Fruit fly (Drosophila melanogaster) whole organism, embryonic: ENCODE measurements around the gene gcm.

ENCODE experiments used
- ATbp ChIP-seq: fragments of 200-800 bp; sonication (Bioruptor generic); optimal IDR thresholded peaks from 2 replicates; lab custom pipeline; 2017; ENCODE audit warnings: missing biosample characterization, mild to moderate bottlenecking, missing genetic modification characterization, missing genetic modification reagents
- Blimp-1 ChIP-seq: fragments of 200-800 bp; sonication (Bioruptor generic); optimal IDR thresholded peaks from 3 replicates; lab custom pipeline; 2018; ENCODE audit warnings: missing biosample characterization, missing genetic modification characterization, mild to moderate bottlenecking, moderate library complexity, missing genetic modification reagents
- CG10267 ChIP-seq: fragments of 200-800 bp; sonication (Bioruptor generic); optimal IDR thresholded peaks from 2 replicates; lab custom pipeline; 2018; ENCODE audit warnings: missing biosample characterization, mild to moderate bottlenecking, missing genetic modification characterization, moderate library complexity
- CG10431 ChIP-seq: fragments of 200-800 bp; sonication (Bioruptor generic); optimal IDR thresholded peaks from 3 replicates; lab custom pipeline; 2018; ENCODE audit warnings: missing biosample characterization, mild to moderate bottlenecking, missing genetic modification characterization
- CG11695 ChIP-seq: fragments of 200-800 bp; sonication (Bioruptor generic); IDR thresholded peaks from 3 replicates; pipeline ENCODE4 v1.3.6; 2022; ENCODE audit warnings: missing biosample characterization, missing genetic modification characterization
- CG12219 ChIP-seq: fragments of 200-800 bp; sonication (Bioruptor generic); optimal IDR thresholded peaks from 3 replicates; lab custom pipeline; 2018; ENCODE audit warnings: missing biosample characterization, mild to moderate bottlenecking, missing genetic modification characterization
- CG12769 ChIP-seq: fragments of 200-800 bp; sonication (Bioruptor generic); optimal IDR thresholded peaks from 2 replicates; lab custom pipeline; 2019; ENCODE audit warnings: missing biosample characterization, mild to moderate bottlenecking, missing genetic modification characterization, moderate library complexity
- CG14441 ChIP-seq: fragments of 200-800 bp; sonication (Bioruptor generic); IDR thresholded peaks from 2 replicates; pipeline ENCODE4 v1.3.6; 2022; ENCODE audit warnings: missing biosample characterization, missing genetic modification characterization
- CG14965 ChIP-seq: fragments of 200-800 bp; sonication (Bioruptor generic); optimal IDR thresholded peaks from 2 replicates; lab custom pipeline; 2016; ENCODE audit warnings: missing biosample characterization, missing genetic modification characterization, borderline replicate concordance
- CG17568 ChIP-seq: fragments of 200-800 bp; sonication (Bioruptor generic); optimal IDR thresholded peaks from 2 replicates; lab custom pipeline; 2018; ENCODE audit warnings: missing biosample characterization, mild to moderate bottlenecking, missing genetic modification characterization, moderate library complexity
- CG1792 ChIP-seq: fragments of 200-800 bp; sonication (Bioruptor generic); optimal IDR thresholded peaks from 2 replicates; lab custom pipeline; 2016; ENCODE audit warnings: missing biosample characterization, missing genetic modification characterization
- CG2889 ChIP-seq: fragments of 200-800 bp; sonication (Bioruptor generic); IDR thresholded peaks from 3 replicates; pipeline ENCODE4 v1.3.6; 2022; ENCODE audit warnings: missing biosample characterization, missing genetic modification characterization
- CG30431 ChIP-seq: fragments of 200-800 bp; sonication (Bioruptor generic); optimal IDR thresholded peaks from 2 replicates; lab custom pipeline; 2017; ENCODE audit warnings: missing biosample characterization, missing genetic modification characterization
- CG31388 ChIP-seq: fragments of 200-800 bp; sonication (Bioruptor generic); optimal IDR thresholded peaks from 2 replicates; lab custom pipeline; 2016; ENCODE audit warnings: missing biosample characterization, missing genetic modification characterization
- CG3838 ChIP-seq: fragments of 200-800 bp; sonication (Bioruptor generic); optimal IDR thresholded peaks from 3 replicates; lab custom pipeline; 2016; ENCODE audit warnings: missing biosample characterization, missing genetic modification characterization
- CG4328 ChIP-seq: fragments of 200-800 bp; sonication (Bioruptor generic); optimal IDR thresholded peaks from 3 replicates; lab custom pipeline; 2017; ENCODE audit warnings: missing biosample characterization, missing genetic modification reagents, missing genetic modification characterization
- CG7987 ChIP-seq: fragments of 200-800 bp; sonication (Bioruptor generic); optimal IDR thresholded peaks from 2 replicates; lab custom pipeline; 2018; ENCODE audit warnings: missing biosample characterization, mild to moderate bottlenecking, missing genetic modification characterization, moderate library complexity
- CG8290 ChIP-seq, 3 experiments: fragments of 200-800 bp; sonication (Bioruptor generic); optimal IDR thresholded peaks; 2 replicates each; lab custom pipeline; 2016 to 2019; ENCODE audit warnings: missing biosample characterization in 3 of 3, missing genetic modification characterization in 3 of 3, mild to moderate bottlenecking in 2 of 3, moderate library complexity in 1 of 3
- CG8944 ChIP-seq: fragments of 200-800 bp; sonication (Bioruptor generic); optimal IDR thresholded peaks from 3 replicates; lab custom pipeline; 2016; ENCODE audit warnings: missing biosample characterization, missing genetic modification characterization
- CG9727 ChIP-seq: fragments of 200-800 bp; sonication (Bioruptor generic); optimal IDR thresholded peaks from 3 replicates; lab custom pipeline; 2017; ENCODE audit warnings: missing biosample characterization, mild to moderate bottlenecking, missing genetic modification characterization
- CTCF ChIP-seq: fragments of 200-800 bp; sonication (Bioruptor generic); optimal IDR thresholded peaks from 2 replicates; lab custom pipeline; 2017; ENCODE audit warnings: missing biosample characterization, mild to moderate bottlenecking, missing genetic modification characterization, moderate library complexity
- CkIIα-i1 ChIP-seq: fragments of 200-800 bp; sonication (Bioruptor generic); IDR thresholded peaks from 2 replicates; pipeline ENCODE4 v1.3.6; 2022; ENCODE audit warnings: missing biosample characterization, missing genetic modification characterization
- Ets97D ChIP-seq: fragments of 200-800 bp; sonication (Bioruptor generic); optimal IDR thresholded peaks from 3 replicates; lab custom pipeline; 2016; ENCODE audit warnings: missing biosample characterization, missing genetic modification characterization
- Hr39 ChIP-seq: fragments of >200 bp; optimal IDR thresholded peaks from 2 replicates; lab custom pipeline; 2017
- Hr51 ChIP-seq, 2 experiments: fragments of 200-800 bp; sonication (Bioruptor generic); optimal IDR thresholded peaks; 2 replicates in 1 of 2; 3 replicates in 1 of 2; lab custom pipeline; 2016 to 2018; ENCODE audit warnings: missing biosample characterization in 2 of 2, missing genetic modification characterization in 2 of 2, mild to moderate bottlenecking in 1 of 2, moderate library complexity in 1 of 2
- Max ChIP-seq: fragments of 200-800 bp; sonication (Bioruptor generic); optimal IDR thresholded peaks from 2 replicates; lab custom pipeline; 2016; ENCODE audit warnings: missing biosample characterization, mild to moderate bottlenecking, missing genetic modification characterization
- Opbp ChIP-seq: fragments of 200-800 bp; sonication (Bioruptor generic); IDR thresholded peaks from 3 replicates; pipeline ENCODE4 v1.3.6; 2022; ENCODE audit warnings: missing biosample characterization, missing genetic modification characterization; ENCODE audit not compliant: partially characterized antibody
- Rfx ChIP-seq: fragments of 200-800 bp; sonication (Bioruptor generic); IDR thresholded peaks from 2 replicates; pipeline ENCODE4 v1.3.6; 2022; ENCODE audit warnings: missing biosample characterization, missing genetic modification characterization
- Spps ChIP-seq: fragments of 200-800 bp; sonication (Bioruptor generic); optimal IDR thresholded peaks from 2 replicates; lab custom pipeline; 2018; ENCODE audit warnings: missing biosample characterization, mild to moderate bottlenecking, missing genetic modification characterization
- chm ChIP-seq: fragments of 200-800 bp; sonication (Bioruptor generic); IDR thresholded peaks from 2 replicates; pipeline ENCODE4 v1.3.6; 2022; ENCODE audit warnings: missing biosample characterization, missing genetic modification characterization
- crc ChIP-seq: fragments of 200-800 bp; sonication (Bioruptor generic); optimal IDR thresholded peaks from 2 replicates; lab custom pipeline; 2016; ENCODE audit warnings: missing biosample characterization, missing genetic modification characterization
- crol ChIP-seq: fragments of 200-800 bp; sonication (Bioruptor generic); IDR thresholded peaks from 2 replicates; pipeline ENCODE4 v1.3.6; 2022; ENCODE audit warnings: missing biosample characterization, missing genetic modification characterization
- fd64A ChIP-seq: fragments of 200-800 bp; sonication (Bioruptor generic); optimal IDR thresholded peaks from 3 replicates; lab custom pipeline; 2018; ENCODE audit warnings: missing biosample characterization, mild to moderate bottlenecking, missing genetic modification characterization
- fd96Cb ChIP-seq: fragments of 200-800 bp; sonication (Bioruptor generic); optimal IDR thresholded peaks from 2 replicates; lab custom pipeline; 2018; ENCODE audit warnings: missing biosample characterization, mild to moderate bottlenecking, missing genetic modification characterization, moderate library complexity
- hkb ChIP-seq, 2 experiments: fragments of 200-800 bp in 1 of 2; fragments of >200 bp in 1 of 2; sonication (Bioruptor generic) in 1 of 2; IDR thresholded peaks in 1 of 2; optimal IDR thresholded peaks in 1 of 2; 2 replicates each; pipeline versions ENCODE4 v1.3.6 to Lab custom; 2017 to 2022; ENCODE audit warnings: missing biosample characterization in 1 of 2, missing genetic modification characterization in 1 of 2
- jing ChIP-seq: fragments of 200-800 bp; sonication (Bioruptor generic); optimal IDR thresholded peaks from 2 replicates; lab custom pipeline; 2018; ENCODE audit warnings: missing biosample characterization, mild to moderate bottlenecking, missing genetic modification characterization
- lab ChIP-seq: fragments of 200-800 bp; sonication (Bioruptor generic); optimal IDR thresholded peaks from 3 replicates; lab custom pipeline; 2017; ENCODE audit warnings: missing biosample characterization, missing genetic modification characterization, mild to moderate bottlenecking, moderate library complexity, missing genetic modification reagents
- nerfin-1 ChIP-seq: fragments of 200-800 bp; sonication (Bioruptor generic); optimal IDR thresholded peaks from 3 replicates; lab custom pipeline; 2019; ENCODE audit warnings: missing biosample characterization, mild to moderate bottlenecking, missing genetic modification characterization, moderate library complexity
- oc ChIP-seq: fragments of 200-800 bp; sonication (Bioruptor generic); optimal IDR thresholded peaks from 2 replicates; lab custom pipeline; 2018; ENCODE audit warnings: missing biosample characterization, mild to moderate bottlenecking, missing genetic modification characterization, moderate library complexity
- ranshi ChIP-seq: fragments of 200-800 bp; sonication (Bioruptor generic); IDR thresholded peaks from 2 replicates; pipeline ENCODE4 v1.3.6; 2022; ENCODE audit warnings: missing biosample characterization, missing genetic modification characterization
- sens ChIP-seq: fragments of 200-800 bp; sonication (Bioruptor generic); peaks from one replicate; lab custom pipeline; 2016; ENCODE audit warnings: missing biosample characterization, missing genetic modification characterization
- sim ChIP-seq: fragments of 200-800 bp; sonication (Bioruptor generic); IDR thresholded peaks from 2 replicates; pipeline ENCODE4 v1.3.6; 2022; ENCODE audit warnings: missing biosample characterization, missing genetic modification characterization
- slou ChIP-seq: fragments of 200-800 bp; sonication (Bioruptor generic); optimal IDR thresholded peaks from 3 replicates; lab custom pipeline; 2016; ENCODE audit warnings: missing biosample characterization, missing genetic modification characterization
- vnd ChIP-seq: fragments of 200-800 bp; sonication (Bioruptor generic); IDR thresholded peaks from 3 replicates; pipeline ENCODE4 v1.3.6; 2022; ENCODE audit warnings: missing biosample characterization, missing genetic modification characterization; ENCODE audit not compliant: partially characterized antibody
- wek ChIP-seq: fragments of 200-800 bp; sonication (Bioruptor generic); optimal IDR thresholded peaks from 3 replicates; lab custom pipeline; 2018; ENCODE audit warnings: missing biosample characterization, mild to moderate bottlenecking, missing genetic modification characterization, moderate library complexity
- wor ChIP-seq: fragments of 200-800 bp; sonication (Bioruptor generic); IDR thresholded peaks from 2 replicates; pipeline ENCODE4 v1.3.6; 2022; ENCODE audit warnings: missing biosample characterization, missing genetic modification characterization
- zen ChIP-seq: fragments of 200-800 bp; sonication (Bioruptor generic); optimal IDR thresholded peaks from 3 replicates; lab custom pipeline; 2018; ENCODE audit warnings: missing biosample characterization, mild to moderate bottlenecking, missing genetic modification characterization, moderate library complexity
- zfh1 ChIP-seq: fragments of 200-800 bp; sonication (Bioruptor generic); IDR thresholded peaks from 3 replicates; pipeline ENCODE4 v1.3.6; 2022; ENCODE audit warnings: missing biosample characterization, missing genetic modification characterization

The gcm gene

dm6 chr2L:9568360-9569088 lies 13.0 kb downstream of the gcm start, which contains the start of gene brwl (continued):
- TF ChIP-seq nerfin-1 (tag; lab: Kevin White, UChicago): peak; percentile 97
- TF ChIP-seq lab (GFP tag; lab: Kevin White, UChicago): peak; percentile 99
- TF ChIP-seq Blimp-1 (GFP tag; lab: Kevin White, UChicago): peak; percentile 98
- peak; percentile 97 for TF ChIP-seq crc (GFP tag; lab: Kevin White, UChicago)
- peak; percentile 95 for TF ChIP-seq CG31388 (GFP tag; lab: Kevin White, UChicago)
- TF ChIP-seq slou (GFP tag; lab: Kevin White, UChicago): peak; percentile 97
- peak; percentile 99 for TF ChIP-seq zen (tag; lab: Kevin White, UChicago)
- TF ChIP-seq CkIIα-i1: peak; percentile 92
- peak; percentile 99 for TF ChIP-seq CG11695 (GFP tag; lab: Robert Waterston, UW)
- peak; percentile 98 for TF ChIP-seq Spps (tag; lab: Kevin White, UChicago)
- peak; percentile 97 for TF ChIP-seq CG10267
- peak; percentile 90 for TF ChIP-seq Ets97D (GFP tag; lab: Kevin White, UChicago)
- TF ChIP-seq CG9727: peak; percentile 100
- TF ChIP-seq oc (tag; lab: Kevin White, UChicago): peak; percentile 98
- TF ChIP-seq Rfx (GFP tag; lab: Robert Waterston, UW): peak; percentile 99
- TF ChIP-seq ranshi (GFP tag; lab: Robert Waterston, UW): peak; percentile 98
- TF ChIP-seq chm: peak; percentile 95
- 0 out of 3 replicates have a peak, but pooled peaks have one; percentile 29 for TF ChIP-seq Opbp
- TF ChIP-seq CG1792 (GFP tag; lab: Kevin White, UChicago): peak; percentile 95
- peak; percentile 98 for TF ChIP-seq CG12219 (GFP tag; lab: Kevin White, UChicago)
- peak; percentile 98 for TF ChIP-seq CG14441 (GFP tag; lab: Robert Waterston, UW)
- TF ChIP-seq Hr51 (GFP tag; optimal IDR thresholded peaks at IDR 0.05; lab: Kevin White, UChicago): peak; percentile 97 to 99
- no peak for TF ChIP-seq Hr39 (lab: Kevin White, UChicago)
- TF ChIP-seq wor (GFP tag; lab: Robert Waterston, UW): peak; percentile 98
- no peak for TF ChIP-seq hkb (optimal IDR thresholded peaks at IDR 0.05; lab: Kevin White, UChicago)
- peak; percentile 99 for TF ChIP-seq hkb (GFP tag; IDR thresholded peaks at IDR 0.05; lab: Robert Waterston, UW)
- TF ChIP-seq Max (GFP tag; lab: Kevin White, UChicago): peak; percentile 99
- TF ChIP-seq sim (GFP tag; lab: Robert Waterston, UW): peak; percentile 98
- TF ChIP-seq sens (GFP tag; lab: Kevin White, UChicago): peak; percentile 100
- peak; percentile 97 for TF ChIP-seq CG2889 (GFP tag; lab: Robert Waterston, UW)
- peak; percentile 99 for TF ChIP-seq CG8290 (GFP tag; optimal IDR thresholded peaks at IDR 0.05; lab: Kevin White, UChicago)
- TF ChIP-seq CG8290 (tag; optimal IDR thresholded peaks at IDR 0.05; lab: Kevin White, UChicago): peak; percentile 92 to 93
- peak; percentile 94 for TF ChIP-seq CG7987 (GFP tag; lab: Kevin White, UChicago)
- peak; percentile 100 for TF ChIP-seq CG3838 (GFP tag; lab: Kevin White, UChicago)
- TF ChIP-seq crol (GFP tag; lab: Robert Waterston, UW): peak; percentile 81
- peak; percentile 87 for TF ChIP-seq wek
- TF ChIP-seq CG17568 (GFP tag; lab: Kevin White, UChicago): peak; percentile 96
- peak; percentile 98 for TF ChIP-seq jing
- TF ChIP-seq fd64A (GFP tag; lab: Kevin White, UChicago): peak; percentile 95
- TF ChIP-seq fd96Cb (tag; lab: Kevin White, UChicago): peak; percentile 99
- peak; percentile 98 for TF ChIP-seq zfh1 (GFP tag; lab: Robert Waterston, UW)
- peak; percentile 98 for TF ChIP-seq ATbp
- peak; percentile 75 for TF ChIP-seq CTCF
- peak; percentile 97 for TF ChIP-seq CG8944 (GFP tag; lab: Kevin White, UChicago)
- TF ChIP-seq CG14965 (GFP tag; lab: Kevin White, UChicago): peak; percentile 84
- no peak for TF ChIP-seq vnd (GFP tag; lab: Robert Waterston, UW)
- TF ChIP-seq CG12769 (tag; lab: Kevin White, UChicago): peak; percentile 99
- peak; percentile 98 for TF ChIP-seq CG30431 (GFP tag; lab: Kevin White, UChicago)
- peak; percentile 99 for TF ChIP-seq CG4328 (GFP tag; lab: Kevin White, UChicago)
- peak; percentile 92 for TF ChIP-seq CG10431 (GFP tag; lab: Kevin White, UChicago)
